Worm (Caenorhabditis elegans): Measurements from ENCODE around the gene gtf-2E1.

The gtf-2E1 gene

DNA sequence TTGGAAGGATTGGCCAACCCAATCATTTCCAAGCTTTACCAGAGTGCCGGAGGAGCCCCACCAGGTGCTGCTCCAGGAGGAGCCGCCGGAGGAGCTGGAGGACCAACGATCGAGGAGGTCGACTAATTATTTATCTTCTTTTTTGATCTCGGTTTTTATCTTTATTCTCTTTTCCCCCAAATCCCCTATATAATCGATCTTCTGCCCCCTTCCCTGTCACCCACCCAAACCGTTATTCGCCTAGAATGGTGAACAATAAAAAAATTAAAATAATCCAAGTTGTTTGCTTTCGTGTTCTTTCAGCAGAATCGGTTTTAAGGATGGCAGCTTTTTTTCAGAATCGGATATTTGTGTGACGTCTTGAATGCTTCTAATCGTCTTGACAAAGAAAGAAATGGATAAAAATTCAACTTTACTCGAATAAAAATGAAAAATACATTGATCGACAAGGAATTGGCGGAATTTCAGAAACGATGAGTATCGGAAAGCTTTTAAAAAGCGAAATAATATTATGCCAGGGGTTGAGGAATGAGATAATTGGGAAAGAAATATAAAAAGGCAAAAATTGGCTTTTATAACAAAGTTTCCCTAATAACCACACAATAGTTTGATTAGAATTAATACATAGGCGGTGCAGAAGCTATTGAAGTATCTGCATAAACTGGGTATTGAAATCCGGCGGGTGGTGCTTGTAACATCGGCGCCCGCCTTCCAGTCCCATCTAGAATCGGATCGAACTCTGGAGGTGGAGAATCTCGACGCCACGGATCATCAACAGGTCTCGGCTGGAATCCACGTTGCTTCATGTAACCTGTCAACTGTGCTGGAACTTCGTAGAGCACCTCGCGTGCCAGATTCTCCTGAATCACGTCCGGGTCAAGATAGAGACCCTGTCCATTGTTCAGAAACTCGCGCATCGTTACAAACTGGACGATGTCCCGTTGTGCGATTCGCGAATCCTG, 26.2 kb downstream of the gtf-2E1 start (continued):
- TF ChIP-seq nhr-237 (tag; optimal IDR thresholded peaks at IDR 0.05) (no peak), ceh-16 (tag; optimal IDR thresholded peaks at IDR 0.05) (no peak), R02D3.7 (tag; optimal IDR thresholded peaks at IDR 0.05) (no peak), aly-2 (tag; optimal IDR thresholded peaks at IDR 0.05) (peak; percentile 87), fkh-2 (tag; optimal IDR thresholded peaks at IDR 0.05) (no peak), lin-15B (tag; optimal IDR thresholded peaks at IDR 0.05) (no peak), nhr-76 (tag; optimal IDR thresholded peaks at IDR 0.05) (no peak), mdl-1 (tag; optimal IDR thresholded peaks at IDR 0.05) (no peak), tbx-2 (tag; optimal IDR thresholded peaks at IDR 0.05) (peak; percentile 84), ZK546.5 (tag; optimal IDR thresholded peaks at IDR 0.05) (no peak), nfya-1 (tag; optimal IDR thresholded peaks at IDR 0.05; ENCODE audit: insufficient read depth) (peak; percentile 64), skn-1 (tag; optimal IDR thresholded peaks at IDR 0.05) (no peak), nhr-11 (tag; optimal IDR thresholded peaks at IDR 0.05) (no peak), nhr-67 (tag; optimal IDR thresholded peaks at IDR 0.05) (no peak), nhr-28 (tag; optimal IDR thresholded peaks at IDR 0.05) (no peak), pha-4 (tag; optimal IDR thresholded peaks at IDR 0.05) (peak; percentile 88)

DNA sequence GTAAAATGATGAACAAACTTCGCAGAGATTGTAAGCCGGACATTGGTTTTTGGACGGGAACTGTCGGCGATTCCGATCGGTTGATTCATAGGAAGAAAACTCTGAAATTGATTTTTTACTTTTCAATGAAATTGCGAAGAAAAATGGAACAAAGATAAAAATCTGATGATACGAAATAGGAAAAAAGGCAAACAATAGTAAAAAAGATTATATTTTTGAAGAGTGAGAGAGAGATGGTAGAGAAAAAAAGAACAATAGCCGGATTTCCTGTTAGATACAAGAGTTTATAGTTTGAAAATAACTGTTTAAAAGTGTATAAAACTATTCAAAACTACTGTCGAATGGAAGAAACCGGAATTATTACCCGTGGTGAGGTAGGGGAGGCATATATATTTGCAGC, 29.0 kb downstream of the gtf-2E1 start, which contains the start of gene nra-1:
TSS of gene nra-1 (minus strand) at position 101 of the 400 bp plus-strand sequence.
- no peak for TF ChIP-seq ceh-82 (tag; optimal IDR thresholded peaks at IDR 0.05)
- TF ChIP-seq daf-12 (tag; optimal IDR thresholded peaks at IDR 0.05): no peak
- TF ChIP-seq zag-1 (tag; optimal IDR thresholded peaks at IDR 0.05): no peak
- no peak for TF ChIP-seq egl-27 (tag; optimal IDR thresholded peaks at IDR 0.05)
- no peak for TF ChIP-seq elt-1 (tag; optimal IDR thresholded peaks at IDR 0.05)
- no peak for TF ChIP-seq aly-2 (tag; optimal IDR thresholded peaks at IDR 0.05)
- no peak for TF ChIP-seq unc-62 (GFP tag; optimal IDR thresholded peaks at IDR 0.05)
- no peak for TF ChIP-seq jun-1 (tag; optimal IDR thresholded peaks at IDR 0.05)
- TF ChIP-seq elt-2 (tag; optimal IDR thresholded peaks at IDR 0.05): no peak

DNA sequence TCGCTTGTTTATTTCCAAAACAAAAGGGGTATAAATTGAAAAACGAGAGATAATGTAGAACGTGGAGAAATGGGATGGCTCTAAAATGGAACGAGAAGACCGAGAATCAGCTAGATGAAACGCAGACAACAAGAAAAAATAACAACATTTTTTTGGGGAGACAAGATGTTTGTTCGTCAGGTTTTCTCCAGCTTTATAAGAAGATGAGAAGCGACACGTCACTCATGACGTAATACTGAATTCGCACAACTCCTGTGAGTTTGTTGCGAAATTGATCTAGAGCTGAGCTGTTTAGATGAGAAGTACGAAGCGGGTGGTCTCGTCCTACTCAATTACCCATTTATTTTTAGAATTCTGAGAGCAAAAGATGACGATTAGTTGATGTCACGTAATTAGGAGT, 30.2 kb downstream of the gtf-2E1 start:
- TF ChIP-seq snpc-4 (tag; optimal IDR thresholded peaks at IDR 0.05) (peak; percentile 29), fkh-10 (GFP tag; optimal IDR thresholded peaks at IDR 0.05) (peak; percentile 33), lin-39 (tag; optimal IDR thresholded peaks at IDR 0.05) (peak; percentile 35), ztf-4 (tag; optimal IDR thresholded peaks at IDR 0.05) (no peak), nfya-1 (tag; optimal IDR thresholded peaks at IDR 0.05; ENCODE audit: insufficient read depth) (peak; percentile 49), nhr-43 (tag; optimal IDR thresholded peaks at IDR 0.05; ENCODE audit: poor library complexity, severe bottlenecking) (no peak)

DNA sequence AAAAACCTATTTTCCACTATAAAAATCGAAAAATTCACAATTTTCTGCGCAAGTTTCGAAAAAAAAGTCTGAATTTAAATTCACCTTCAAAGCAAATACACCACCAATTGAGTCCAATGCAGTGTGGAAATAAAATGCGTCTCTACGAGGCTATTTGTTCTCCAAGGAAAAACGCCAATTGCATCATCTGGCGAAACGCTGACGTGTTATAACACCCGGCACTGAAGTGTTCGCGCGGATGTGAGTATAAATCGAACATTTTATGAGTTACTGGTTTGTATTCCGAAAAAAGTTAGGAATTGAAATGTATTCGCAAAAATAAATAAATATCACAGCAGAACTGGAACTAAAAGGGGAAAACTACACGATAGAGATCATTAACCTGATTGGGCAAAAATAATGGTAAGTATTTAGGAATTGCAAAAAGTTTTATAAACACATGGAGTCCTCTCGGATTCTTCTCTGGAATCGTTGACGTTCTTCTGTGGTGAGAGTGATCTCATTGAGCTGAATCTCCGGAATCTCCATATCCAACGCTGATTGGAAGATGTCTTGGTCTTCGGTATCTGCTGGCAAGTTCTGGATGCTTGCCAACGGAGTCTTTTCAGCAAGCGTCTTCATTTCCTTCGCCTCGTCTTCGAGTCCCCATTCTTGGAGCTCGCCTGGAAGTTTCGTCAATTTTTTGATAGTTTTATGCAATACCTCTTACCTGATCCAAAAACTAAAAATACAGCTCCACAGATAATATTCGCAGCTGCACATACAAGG, 33.0 kb downstream of the gtf-2E1 start, which contains the start of gene zipt-7.1:
TSS of gene zipt-7.1 (minus strand) at position 232 of the 768 bp plus-strand sequence.
- TF ChIP-seq elt-2 (tag; optimal IDR thresholded peaks at IDR 0.05): peak; percentile 3
- no peak for TF ChIP-seq aly-2 (tag; optimal IDR thresholded peaks at IDR 0.05)
- peak; percentile 13 for TF ChIP-seq egl-5 (tag; optimal IDR thresholded peaks at IDR 0.05)
- no peak for TF ChIP-seq egl-27 (tag; optimal IDR thresholded peaks at IDR 0.05)

DNA sequence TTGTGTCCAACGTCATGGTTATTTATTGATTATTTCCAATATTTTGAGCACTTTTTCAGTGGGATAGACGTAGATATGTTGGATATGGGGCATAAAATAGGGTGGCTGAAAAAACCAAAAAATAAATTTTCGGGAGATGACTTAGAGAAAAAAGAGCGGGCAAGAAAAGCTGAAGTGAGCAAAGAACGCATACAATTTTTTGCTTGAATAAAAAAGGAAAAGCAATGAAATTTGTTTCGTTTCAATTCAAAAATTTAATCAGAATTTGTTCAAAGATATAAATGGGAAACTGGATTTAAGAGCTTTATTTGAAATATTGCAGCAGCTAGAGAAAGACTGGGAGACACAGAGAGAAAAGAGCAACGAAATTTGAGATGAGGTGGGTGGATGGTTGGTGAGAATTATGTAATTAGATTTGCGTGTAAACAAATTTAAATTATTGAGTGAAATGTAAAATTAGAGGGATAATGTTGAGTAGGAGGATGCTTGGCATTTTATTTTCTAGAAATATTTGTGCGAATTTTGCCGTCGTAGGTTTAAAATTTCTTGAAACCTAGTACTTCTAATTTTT, 36.6 kb downstream of the gtf-2E1 start, which contains the start of the genes T28F3.11 and slc-17.4:
TSS of gene T28F3.11 (minus strand) at position 51 of the 571 bp plus-strand sequence.
TSS of gene slc-17.4 (minus strand) at position 105 of the 571 bp plus-strand sequence.
- TF ChIP-seq tbx-2 (tag; optimal IDR thresholded peaks at IDR 0.05) (no peak), zag-1 (tag; optimal IDR thresholded peaks at IDR 0.05) (no peak)
